Fruit fly (Drosophila melanogaster) whole organism, embryonic: ENCODE measurements around the gene Rdh.

Source experiments
- Atf3 ChIP-seq: fragments of 200-800 bp; sonication (Bioruptor generic); optimal IDR thresholded peaks from 3 replicates; lab custom pipeline; 2016; ENCODE audit warnings: missing biosample characterization, missing genetic modification characterization
- Bgb ChIP-seq: fragments of 200-800 bp; sonication (Bioruptor generic); IDR thresholded peaks from 2 replicates; pipeline ENCODE4 v1.3.6; 2022; ENCODE audit warnings: missing biosample characterization, missing genetic modification characterization; ENCODE audit not compliant: partially characterized antibody
- C15 ChIP-seq: fragments of 200-800 bp; sonication (Bioruptor generic); IDR thresholded peaks from 3 replicates; pipeline ENCODE4 v1.3.6; 2022; ENCODE audit warnings: missing biosample characterization, missing genetic modification characterization
- CG10267 ChIP-seq: fragments of 200-800 bp; sonication (Bioruptor generic); optimal IDR thresholded peaks from 2 replicates; lab custom pipeline; 2018; ENCODE audit warnings: missing biosample characterization, mild to moderate bottlenecking, missing genetic modification characterization, moderate library complexity
- CG11085 ChIP-seq: fragments of 200-800 bp; sonication (Bioruptor generic); IDR thresholded peaks from 2 replicates; pipeline ENCODE4 v1.3.6; 2022; ENCODE audit warnings: missing biosample characterization, missing genetic modification characterization
- CG11398 ChIP-seq: fragments of 200-800 bp; sonication (Bioruptor generic); optimal IDR thresholded peaks from 2 replicates; lab custom pipeline; 2016; ENCODE audit warnings: missing biosample characterization, missing genetic modification characterization
- CG14965 ChIP-seq: fragments of 200-800 bp; sonication (Bioruptor generic); optimal IDR thresholded peaks from 2 replicates; lab custom pipeline; 2016; ENCODE audit warnings: missing biosample characterization, missing genetic modification characterization, borderline replicate concordance
- CG15073 ChIP-seq: fragments of 200-800 bp; sonication (Bioruptor generic); optimal IDR thresholded peaks from 2 replicates; lab custom pipeline; 2016; ENCODE audit warnings: missing biosample characterization, missing genetic modification characterization
- CG15479 ChIP-seq: fragments of 200-800 bp; sonication (Bioruptor generic); optimal IDR thresholded peaks from 3 replicates; lab custom pipeline; 2019; ENCODE audit warnings: missing biosample characterization, mild to moderate bottlenecking, missing genetic modification characterization, moderate library complexity
- CG15514 ChIP-seq: fragments of 200-800 bp; sonication (Bioruptor generic); optimal IDR thresholded peaks from 3 replicates; lab custom pipeline; 2017; ENCODE audit warnings: missing biosample characterization, missing genetic modification characterization, mild to moderate bottlenecking, moderate library complexity, missing genetic modification reagents
- CG16813 ChIP-seq: fragments of 200-800 bp; sonication (Bioruptor generic); IDR thresholded peaks from 3 replicates; pipeline ENCODE4 v1.3.6; 2022; ENCODE audit warnings: missing biosample characterization, missing genetic modification characterization; ENCODE audit not compliant: partially characterized antibody
- CG18619 ChIP-seq: fragments of 200-800 bp; sonication (Bioruptor generic); optimal IDR thresholded peaks from 3 replicates; lab custom pipeline; 2017; ENCODE audit warnings: missing biosample characterization, mild to moderate bottlenecking, missing genetic modification characterization
- CG2712 ChIP-seq: fragments of 200-800 bp; optimal IDR thresholded peaks from 3 replicates; lab custom pipeline; 2019; ENCODE audit warnings: missing biosample characterization, mild to moderate bottlenecking, missing genetic modification characterization, moderate library complexity
- CG31441 ChIP-seq: fragments of 200-800 bp; sonication (Bioruptor generic); IDR thresholded peaks from 2 replicates; pipeline ENCODE4 v1.3.6; 2022; ENCODE audit warnings: missing biosample characterization, missing genetic modification characterization
- CG4707 ChIP-seq: fragments of 200-800 bp; sonication (Bioruptor generic); optimal IDR thresholded peaks from 2 replicates; lab custom pipeline; 2018; ENCODE audit warnings: missing biosample characterization, mild to moderate bottlenecking, missing genetic modification characterization, moderate library complexity
- CG4854 ChIP-seq: fragments of 200-800 bp; sonication (Bioruptor generic); optimal IDR thresholded peaks from 2 replicates; lab custom pipeline; 2016; ENCODE audit warnings: missing biosample characterization, missing genetic modification characterization, inconsistent platforms
- CG5953 ChIP-seq: fragments of 200-800 bp; sonication (Bioruptor generic); IDR thresholded peaks from 2 replicates; pipeline ENCODE4 v1.3.6; 2022; ENCODE audit warnings: missing biosample characterization, missing genetic modification characterization
- CG6175 ChIP-seq: fragments of 200-800 bp; sonication (Bioruptor generic); IDR thresholded peaks from 3 replicates; pipeline ENCODE4 v1.3.6; 2022; ENCODE audit warnings: missing biosample characterization, missing genetic modification characterization
- CG9817 ChIP-seq: fragments of 200-800 bp; sonication (Bioruptor generic); optimal IDR thresholded peaks from 2 replicates; lab custom pipeline; 2018; ENCODE audit warnings: missing biosample characterization, mild to moderate bottlenecking, missing genetic modification characterization, moderate library complexity
- CrebB ChIP-seq: fragments of 200-800 bp; sonication (Bioruptor generic); optimal IDR thresholded peaks from 3 replicates; lab custom pipeline; 2018; ENCODE audit warnings: missing biosample characterization, mild to moderate bottlenecking, missing genetic modification characterization
- Dll ChIP-seq: fragments of 200-800 bp; sonication (Bioruptor generic); IDR thresholded peaks from 4 replicates; pipeline ENCODE4 v1.3.6; 2022; ENCODE audit warnings: missing biosample characterization, missing genetic modification characterization; ENCODE audit not compliant: partially characterized antibody
- E2f1 ChIP-seq: fragments of 200-800 bp; sonication (Bioruptor generic); IDR thresholded peaks from 2 replicates; pipeline ENCODE4 v1.3.6; 2022; ENCODE audit warnings: missing biosample characterization, missing genetic modification characterization
- GATAe ChIP-seq: fragments of 200-800 bp; sonication (Bioruptor generic); conservative IDR thresholded peaks from 2 replicates; pipeline ENCODE4 v1.3.6; 2022; ENCODE audit warnings: missing biosample characterization, missing genetic modification characterization
- Gug ChIP-seq: fragments of 200-800 bp; sonication (Bioruptor generic); IDR thresholded peaks from 4 replicates; pipeline ENCODE4 v1.3.6; 2022; ENCODE audit warnings: missing biosample characterization, missing genetic modification characterization
- HmgZ ChIP-seq: fragments of 200-800 bp; sonication (Bioruptor generic); optimal IDR thresholded peaks from 2 replicates; lab custom pipeline; 2018; ENCODE audit warnings: missing biosample characterization, mild to moderate bottlenecking, missing genetic modification characterization
- Hmx ChIP-seq: fragments of 200-800 bp; sonication (Bioruptor generic); optimal IDR thresholded peaks from 2 replicates; lab custom pipeline; 2016; ENCODE audit warnings: missing biosample characterization, missing genetic modification characterization
- Kr ChIP-seq: fragments of 200-800 bp; sonication (Bioruptor generic); optimal IDR thresholded peaks from 2 replicates; lab custom pipeline; 2017; ENCODE audit warnings: missing biosample characterization, mild to moderate bottlenecking, missing genetic modification characterization
- Meics ChIP-seq: fragments of 200-800 bp; sonication (Bioruptor generic); optimal IDR thresholded peaks from 2 replicates; lab custom pipeline; 2017; ENCODE audit warnings: missing biosample characterization, mild to moderate bottlenecking, missing genetic modification characterization
- Mrtf ChIP-seq: fragments of 200-800 bp; sonication (Bioruptor generic); IDR thresholded peaks from 3 replicates; pipeline ENCODE4 v1.3.6; 2022; ENCODE audit warnings: missing biosample characterization, missing genetic modification characterization
- NC2β ChIP-seq: fragments of 200-800 bp; sonication (Bioruptor generic); optimal IDR thresholded peaks from 2 replicates; lab custom pipeline; 2016; ENCODE audit warnings: missing biosample characterization, missing genetic modification characterization
- Nf-YC ChIP-seq: fragments of 200-800 bp; optimal IDR thresholded peaks from 3 replicates; lab custom pipeline; 2019; ENCODE audit warnings: missing biosample characterization, mild to moderate bottlenecking, missing genetic modification characterization, moderate library complexity
- amos ChIP-seq: fragments of 200-800 bp; sonication (Bioruptor generic); IDR thresholded peaks from 2 replicates; pipeline ENCODE4 v1.3.6; 2022; ENCODE audit warnings: missing biosample characterization, missing genetic modification characterization; ENCODE audit not compliant: partially characterized antibody
- bbx ChIP-seq: fragments of 200-800 bp; sonication (Bioruptor generic); IDR thresholded peaks from 2 replicates; pipeline ENCODE4 v1.3.6; 2022; ENCODE audit warnings: missing biosample characterization, missing genetic modification characterization; ENCODE audit not compliant: partially characterized antibody
- bcd ChIP-seq: fragments of 200-800 bp; sonication (Bioruptor generic); optimal IDR thresholded peaks from 2 replicates; lab custom pipeline; 2017; ENCODE audit warnings: missing biosample characterization, mild to moderate bottlenecking, missing genetic modification characterization
- chm ChIP-seq: fragments of 200-800 bp; sonication (Bioruptor generic); IDR thresholded peaks from 2 replicates; pipeline ENCODE4 v1.3.6; 2022; ENCODE audit warnings: missing biosample characterization, missing genetic modification characterization
- crol ChIP-seq: fragments of 200-800 bp; sonication (Bioruptor generic); IDR thresholded peaks from 2 replicates; pipeline ENCODE4 v1.3.6; 2022; ENCODE audit warnings: missing biosample characterization, missing genetic modification characterization
- exex ChIP-seq: fragments of 200-800 bp; sonication (Bioruptor generic); optimal IDR thresholded peaks from 4 replicates; lab custom pipeline; 2018; ENCODE audit warnings: missing biosample characterization, mild to moderate bottlenecking, missing genetic modification characterization, moderate library complexity
- grau ChIP-seq: fragments of 200-800 bp; optimal IDR thresholded peaks from 3 replicates; lab custom pipeline; 2019; ENCODE audit warnings: missing biosample characterization, mild to moderate bottlenecking, missing genetic modification characterization, moderate library complexity
- hb ChIP-seq: fragments of 200-800 bp; sonication (Bioruptor generic); IDR thresholded peaks from 3 replicates; pipeline ENCODE4 v1.3.6; 2022; ENCODE audit warnings: missing biosample characterization, missing genetic modification characterization; ENCODE audit not compliant: partially characterized antibody
- insv ChIP-seq, 2 experiments: fragments of 200-800 bp; sonication (Bioruptor generic); optimal IDR thresholded peaks; 3 replicates each; lab custom pipeline; 2016 to 2018; ENCODE audit warnings: missing biosample characterization in 2 of 2, missing genetic modification characterization in 2 of 2
- oc ChIP-seq: fragments of 200-800 bp; sonication (Bioruptor generic); optimal IDR thresholded peaks from 2 replicates; lab custom pipeline; 2018; ENCODE audit warnings: missing biosample characterization, mild to moderate bottlenecking, missing genetic modification characterization, moderate library complexity
- onecut ChIP-seq: fragments of 200-800 bp; sonication (Bioruptor generic); IDR thresholded peaks from 2 replicates; pipeline ENCODE4 v1.3.6; 2022; ENCODE audit warnings: missing biosample characterization, missing genetic modification characterization
- peb ChIP-seq: fragments of 200-800 bp; sonication (Bioruptor generic); IDR thresholded peaks from 2 replicates; pipeline ENCODE4 v1.3.6; 2022; ENCODE audit warnings: missing biosample characterization, missing genetic modification characterization
- pum ChIP-seq: fragments of 200-800 bp; sonication (Bioruptor generic); optimal IDR thresholded peaks from 2 replicates; lab custom pipeline; 2016; ENCODE audit warnings: missing biosample characterization, missing genetic modification characterization
- sens ChIP-seq: fragments of 200-800 bp; sonication (Bioruptor generic); peaks from one replicate; lab custom pipeline; 2016; ENCODE audit warnings: missing biosample characterization, missing genetic modification characterization
- sqz ChIP-seq: fragments of 200-800 bp; sonication (Bioruptor generic); optimal IDR thresholded peaks from 3 replicates; lab custom pipeline; 2018; ENCODE audit warnings: missing biosample characterization, mild to moderate bottlenecking, missing genetic modification characterization
- tna ChIP-seq: fragments of 200-800 bp; sonication (Bioruptor generic); IDR thresholded peaks from 2 replicates; pipeline ENCODE4 v1.3.6; 2022; ENCODE audit warnings: missing biosample characterization, missing genetic modification characterization; ENCODE audit not compliant: partially characterized antibody
- vnd ChIP-seq: fragments of 200-800 bp; sonication (Bioruptor generic); IDR thresholded peaks from 3 replicates; pipeline ENCODE4 v1.3.6; 2022; ENCODE audit warnings: missing biosample characterization, missing genetic modification characterization; ENCODE audit not compliant: partially characterized antibody

Gene Rdh

dm6 chr3L:3818566-3819325 is 6.5 kb upstream of the Rdh start, which contains the start of gene enc (continued):
- TF ChIP-seq Nf-YC (tag; lab: Kevin White, UChicago) (peak; percentile 29), CrebB (no peak), Dll (GFP tag; lab: Robert Waterston, UW) (peak; percentile 91), CG15479 (GFP tag; lab: Kevin White, UChicago) (peak; percentile 28), GATAe (GFP tag; lab: Robert Waterston, UW) (no peak), onecut (GFP tag; lab: Robert Waterston, UW) (peak; percentile 27; the same call in 1 of the 2 replicates), Bgb (GFP tag; lab: Robert Waterston, UW) (peak; percentile 98), NC2β (GFP tag; lab: Kevin White, UChicago) (peak; percentile 15), grau (tag; lab: Kevin White, UChicago) (peak; percentile 10), exex (tag; lab: Kevin White, UChicago) (no peak), vnd (GFP tag; lab: Robert Waterston, UW) (peak; percentile 97), CG31441 (GFP tag; lab: Robert Waterston, UW) (no peak), sqz (GFP tag; lab: Kevin White, UChicago) (no peak), tna (GFP tag; lab: Robert Waterston, UW) (peak; percentile 95), CG9817 (tag; lab: Kevin White, UChicago) (no peak), Kr (GFP tag; lab: Kevin White, UChicago) (no peak), CG16813 (GFP tag; lab: Robert Waterston, UW) (peak; percentile 95), insv (GFP tag; optimal IDR thresholded peaks at IDR 0.05; lab: Kevin White, UChicago) (peak; percentile 80 to 95), bbx (GFP tag; lab: Robert Waterston, UW) (peak; percentile 98), sens (GFP tag; lab: Kevin White, UChicago) (peak; percentile 61), Meics (GFP tag; lab: Kevin White, UChicago) (no peak), CG15514 (GFP tag; lab: Kevin White, UChicago) (peak; percentile 52), oc (tag; lab: Kevin White, UChicago) (no peak), CG11398 (GFP tag; lab: Kevin White, UChicago) (no peak), HmgZ (tag; lab: Kevin White, UChicago) (peak; percentile 37), hb (GFP tag; lab: Robert Waterston, UW) (peak; percentile 95), amos (GFP tag; lab: Robert Waterston, UW) (peak; percentile 98), CG18619 (GFP tag; lab: Kevin White, UChicago) (no peak), CG10267 (tag; lab: Kevin White, UChicago) (peak; percentile 39), CG15073 (no peak)
- TF ChIP-seq, all 482 proteins: peak for 129

dm6 chr3L:3825485-3825813 is 200 bp downstream of the Rdh start:
- TF ChIP-seq bcd (GFP tag; lab: Kevin White, UChicago), result no peak
- TF ChIP-seq Hmx (GFP tag; lab: Kevin White, UChicago), result no peak
- TF ChIP-seq CG11398 (GFP tag; lab: Kevin White, UChicago), result no peak
- no peak for TF ChIP-seq pum (GFP tag; lab: Kevin White, UChicago)
- no peak for TF ChIP-seq E2f1 (GFP tag; lab: Robert Waterston, UW)
- no peak for TF ChIP-seq CG2712 (tag; lab: Kevin White, UChicago)
- no peak for TF ChIP-seq Mrtf (GFP tag; lab: Robert Waterston, UW)
- TF ChIP-seq CG4707 (GFP tag; lab: Kevin White, UChicago), result no peak
- TF ChIP-seq CG11085 (GFP tag; lab: Robert Waterston, UW), result no peak
- TF ChIP-seq Atf3 (GFP tag; lab: Kevin White, UChicago), result no peak
- no peak for TF ChIP-seq CG14965 (GFP tag; lab: Kevin White, UChicago)
- no peak for TF ChIP-seq peb (GFP tag; lab: Robert Waterston, UW)
- TF ChIP-seq chm, result 0 out of 2 replicates have a peak, but pooled peaks have one; percentile 16
- TF ChIP-seq CG4854 (GFP tag; lab: Kevin White, UChicago), result no peak
- TF ChIP-seq crol (GFP tag; lab: Robert Waterston, UW), result no peak
- no peak for TF ChIP-seq CG5953 (GFP tag; lab: Robert Waterston, UW)
- TF ChIP-seq C15 (GFP tag; lab: Robert Waterston, UW), result no peak
- peak; percentile 20; the same call in 1 of the 2 replicates for TF ChIP-seq Bgb (GFP tag; lab: Robert Waterston, UW)
- TF ChIP-seq Nf-YC (tag; lab: Kevin White, UChicago), result no peak
- peak; percentile 59; the same call in 2 of the 3 replicates for TF ChIP-seq CG6175 (GFP tag; lab: Robert Waterston, UW)
- TF ChIP-seq Gug, result no peak
